Worm (Caenorhabditis elegans) whole organism, young adult: ENCODE measurements around the gene fbxb-13.

Experiments
- B0019.2 ChIP-seq: fragments of 200-800 bp; sonication (Bioruptor generic); conservative IDR thresholded peaks from 2 replicates; pipeline ENCODE4 v1.3.6; 2022; ENCODE audit warnings: missing genetic modification reagents, missing genetic modification characterization, missing compliant biosample characterization
- B0035.1 ChIP-seq: sonication (generic microtip); optimal IDR thresholded peaks from 2 replicates; lab custom pipeline; 2016; ENCODE audit warnings: missing genetic modification characterization, mild to moderate bottlenecking, missing compliant biosample characterization, missing genotype, missing genetic modification reagents
- B0261.1 ChIP-seq: sonication (generic microtip); optimal IDR thresholded peaks from 2 replicates; lab custom pipeline; 2016; ENCODE audit warnings: mild to moderate bottlenecking, missing genetic modification characterization, moderate library complexity, missing compliant biosample characterization
- C06A6.2 ChIP-seq: fragments of 200-800 bp; sonication (Bioruptor generic); conservative IDR thresholded peaks from 2 replicates; pipeline ENCODE4 v1.3.6; 2022; ENCODE audit warnings: missing genetic modification characterization, missing compliant biosample characterization
- D2030.7 ChIP-seq: fragments of 200-800 bp; sonication (Bioruptor generic); IDR thresholded peaks from 2 replicates; pipeline ENCODE4 v1.3.6; 2022; ENCODE audit warnings: missing genetic modification reagents, missing genetic modification characterization, missing compliant biosample characterization
- F22D6.2 ChIP-seq: sonication (generic microtip); optimal IDR thresholded peaks from 2 replicates; lab custom pipeline; 2016; ENCODE audit warnings: mild to moderate bottlenecking, missing genetic modification characterization, missing compliant biosample characterization
- F33H1.4 ChIP-seq: fragments of 200-800 bp; sonication (Bioruptor generic); IDR thresholded peaks from 2 replicates; pipeline ENCODE4 v1.3.6; 2022; ENCODE audit warnings: missing genetic modification reagents, missing genetic modification characterization, missing compliant biosample characterization
- Y79H2A.3 ChIP-seq: fragments of 200-800 bp; sonication (Bioruptor generic); conservative IDR thresholded peaks from 2 replicates; pipeline ENCODE4 v1.3.6; 2022; ENCODE audit warnings: missing genetic modification reagents, missing genetic modification characterization, missing compliant biosample characterization
- ZK185.1 ChIP-seq: sonication (generic microtip); optimal IDR thresholded peaks from 2 replicates; lab custom pipeline; 2016; ENCODE audit warnings: mild to moderate bottlenecking, missing genetic modification characterization, missing compliant biosample characterization; ENCODE audit not compliant: poor library complexity, severe bottlenecking
- ama-1 ChIP-seq, 3 experiments: fragments of 150-350 bp in 1 of 3; sonication (generic microtip) in 2 of 3; optimal IDR thresholded peaks; 2 replicates each; lab custom pipeline; 2014 to 2018; ENCODE audit warnings: missing biosample characterization in 2 of 3, missing genetic modification characterization in 2 of 3, missing genetic modification reagents in 2 of 3
- aptf-3 ChIP-seq: fragments of 200-800 bp; sonication (Bioruptor generic); IDR thresholded peaks from 2 replicates; pipeline ENCODE4 v1.3.6; 2022; ENCODE audit warnings: missing genetic modification characterization, missing compliant biosample characterization
- athp-1 ChIP-seq: sonication (generic microtip); optimal IDR thresholded peaks from 2 replicates; lab custom pipeline; 2017; ENCODE audit warnings: mild to moderate bottlenecking, missing genetic modification characterization, missing compliant biosample characterization
- bed-2 ChIP-seq: fragments of 200-800 bp; sonication (Bioruptor generic); IDR thresholded peaks from 2 replicates; pipeline ENCODE4 v1.3.6; 2022; ENCODE audit warnings: missing genetic modification reagents, missing genetic modification characterization, missing compliant biosample characterization
- cebp-1 ChIP-seq, 2 experiments: fragments of 200-800 bp in 1 of 2; sonication (Bioruptor generic) in 1 of 2; sonication (generic microtip) in 1 of 2; IDR thresholded peaks in 1 of 2; optimal IDR thresholded peaks in 1 of 2; 2 replicates each; pipeline versions ENCODE4 v1.3.6 to Lab custom; 2017 to 2022; ENCODE audit warnings: missing compliant biosample characterization in 2 of 2, missing genetic modification characterization in 2 of 2, mild to moderate bottlenecking in 1 of 2, missing genetic modification reagents in 1 of 2, moderate library complexity in 1 of 2
- die-1 ChIP-seq: sonication (generic microtip); optimal IDR thresholded peaks from 2 replicates; lab custom pipeline; 2016; ENCODE audit warnings: missing genotype, mild to moderate bottlenecking, missing genetic modification characterization, missing compliant biosample characterization
- egl-44 ChIP-seq: fragments of 200-800 bp; sonication (Bioruptor generic); IDR thresholded peaks from 2 replicates; pipeline ENCODE4 v1.3.6; 2022; ENCODE audit warnings: missing genetic modification reagents, missing genetic modification characterization, missing compliant biosample characterization
- ekl-4 ChIP-seq: fragments of 200-800 bp; sonication (Bioruptor generic); IDR thresholded peaks from 2 replicates; pipeline ENCODE4 v1.3.6; 2022; ENCODE audit warnings: missing genetic modification reagents, missing genetic modification characterization, missing compliant biosample characterization
- him-1 ChIP-seq: sonication (generic microtip); optimal IDR thresholded peaks from 2 replicates; lab custom pipeline; 2016; ENCODE audit warnings: missing genotype, missing genetic modification reagents, missing genetic modification characterization, missing compliant biosample characterization
- hmg-1.2 ChIP-seq: fragments of 200-800 bp; sonication (Bioruptor generic); IDR thresholded peaks from 2 replicates; pipeline ENCODE4 v1.3.6; 2022; ENCODE audit warnings: missing genetic modification reagents, missing genetic modification characterization, missing compliant biosample characterization
- lag-1 ChIP-seq: fragments of 200-800 bp; sonication (Bioruptor generic); IDR thresholded peaks from 2 replicates; pipeline ENCODE4 v1.3.6; 2022; ENCODE audit warnings: missing genetic modification reagents, missing genetic modification characterization, missing compliant biosample characterization
- lin-35 ChIP-seq, 3 experiments: fragments of 150-350 bp in 2 of 3; sonication (generic microtip) in 1 of 3; optimal IDR thresholded peaks; 2 replicates each; lab custom pipeline; 2014 to 2018; ENCODE audit warnings: missing biosample characterization in 3 of 3, missing genetic modification characterization in 3 of 3, missing genetic modification reagents in 3 of 3
- lin-54 ChIP-seq: fragments of 200-800 bp; sonication (Bioruptor generic); optimal IDR thresholded peaks from 2 replicates; lab custom pipeline; 2018; ENCODE audit warnings: mild to moderate bottlenecking, missing genetic modification characterization, missing compliant biosample characterization
- madf-10 ChIP-seq: sonication (generic microtip); optimal IDR thresholded peaks from 2 replicates; lab custom pipeline; 2016; ENCODE audit warnings: mild to moderate bottlenecking, missing genetic modification characterization, missing compliant biosample characterization
- madf-8 ChIP-seq: fragments of 200-800 bp; sonication (Bioruptor generic); conservative IDR thresholded peaks from 2 replicates; pipeline ENCODE4 v1.3.6; 2022; ENCODE audit warnings: missing genetic modification reagents, missing genetic modification characterization, missing compliant biosample characterization
- mes-4 ChIP-seq: sonication (generic microtip); optimal IDR thresholded peaks from 2 replicates; lab custom pipeline; 2016; ENCODE audit warnings: missing genotype, missing genetic modification characterization, missing compliant biosample characterization
- nfya-2 ChIP-seq: fragments of 200-800 bp; sonication (Bioruptor generic); IDR thresholded peaks from 2 replicates; pipeline ENCODE4 v1.3.6; 2022; ENCODE audit warnings: missing genetic modification reagents, missing genetic modification characterization, missing compliant biosample characterization
- pbrm-1 ChIP-seq: fragments of 200-800 bp; sonication (Bioruptor generic); IDR thresholded peaks from 2 replicates; pipeline ENCODE4 v1.3.6; 2022; ENCODE audit warnings: missing genetic modification reagents, missing genetic modification characterization, missing compliant biosample characterization
- rec-8 ChIP-seq, 2 experiments: sonication (generic microtip); optimal IDR thresholded peaks; 2 replicates each; lab custom pipeline; 2016; ENCODE audit warnings: mild to moderate bottlenecking in 2 of 2, missing genetic modification characterization in 2 of 2, missing genetic modification reagents in 2 of 2, missing genotype in 2 of 2, missing biosample characterization in 1 of 2, missing compliant biosample characterization in 1 of 2, moderate library complexity in 1 of 2
- xnd-1 ChIP-seq: sonication (generic microtip); optimal IDR thresholded peaks from 2 replicates; lab custom pipeline; 2016; ENCODE audit warnings: missing genotype, missing genetic modification reagents, missing genetic modification characterization, missing compliant biosample characterization
- zfh-2 ChIP-seq: fragments of 200-800 bp; sonication (Bioruptor generic); conservative IDR thresholded peaks from 2 replicates; pipeline ENCODE4 v1.3.6; 2022; ENCODE audit warnings: missing genetic modification reagents, missing genetic modification characterization, missing compliant biosample characterization
- zim-3 ChIP-seq: sonication (generic microtip); optimal IDR thresholded peaks from 2 replicates; lab custom pipeline; 2017; ENCODE audit warnings: mild to moderate bottlenecking, missing genetic modification characterization, moderate library complexity, missing compliant biosample characterization

The fbxb-13 gene

DNA sequence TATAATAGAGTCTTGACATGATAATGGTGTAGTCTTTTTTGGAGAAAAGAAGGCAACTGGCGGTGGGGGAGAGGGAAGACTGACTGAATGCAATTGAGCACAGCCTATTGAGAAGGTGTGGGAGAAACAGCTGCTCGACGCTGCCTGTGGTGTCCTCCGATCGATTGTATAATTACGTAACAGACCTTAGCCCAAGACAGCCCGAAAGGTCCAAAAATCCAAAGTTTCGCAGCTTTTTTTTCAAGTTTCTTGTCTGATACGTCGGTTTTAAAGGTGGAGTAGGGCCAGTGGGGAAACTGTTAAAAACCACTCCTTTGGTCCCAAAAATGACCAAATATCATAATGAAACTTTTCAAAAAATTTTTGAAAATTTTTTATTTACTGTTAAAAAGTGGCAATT, at the start of gene fbxb-13, which contains the start of gene C08F1.6:
Gene fbxb-13 (plus strand): TSS at position 191 of the 400 bp plus-strand sequence.
Gene C08F1.6 (minus strand): TSS at position 101 of the 400 bp plus-strand sequence.
- TF ChIP-seq aptf-3 (GFP tag; lab: Robert Waterston, UW) (no peak), ama-1 (optimal IDR thresholded peaks at IDR 0.05; lab: Kevin White, UChicago) (no peak), ama-1 (GFP tag; optimal IDR thresholded peaks at IDR 0.05; lab: Kevin White, UChicago) (no peak), B0035.1 (tag; lab: Kevin White, UChicago) (no peak), pbrm-1 (GFP tag; lab: Robert Waterston, UW) (no peak), xnd-1 (tag; lab: Kevin White, UChicago) (no peak), lin-35 (GFP tag; optimal IDR thresholded peaks at IDR 0.05; lab: Kevin White, UChicago) (no peak)
- TF ChIP-seq, all 124 proteins: peak for 0

DNA sequence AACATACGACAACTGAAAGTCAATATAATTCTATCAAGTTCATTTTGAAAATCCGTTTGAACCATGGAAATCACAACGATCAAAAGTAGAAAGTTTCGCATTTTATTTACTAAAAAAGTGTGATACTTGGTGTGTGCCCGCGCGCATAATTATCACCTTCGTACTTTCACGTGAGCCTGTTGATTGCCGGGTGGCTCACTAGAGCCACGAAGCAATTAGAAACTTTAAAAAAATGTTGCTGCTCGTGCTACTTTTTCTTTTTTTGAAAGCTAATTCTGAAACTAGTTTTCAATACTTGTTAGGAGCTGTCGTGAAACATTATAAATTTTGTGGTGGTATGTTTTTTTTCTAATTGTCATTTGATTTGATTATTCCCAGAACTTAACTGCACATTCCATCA, 49.2 kb upstream of the fbxb-13 start, which contains the start of the genes irld-9 and irld-33:
Gene irld-9 (minus strand): TSS at position 101 of the 400 bp plus-strand sequence.
Gene irld-33 (plus strand): TSS at position 209 of the 400 bp plus-strand sequence.
- no peak for TF ChIP-seq madf-10 (tag; lab: Kevin White, UChicago)
- TF ChIP-seq nfya-2 (GFP tag; lab: Robert Waterston, UW), result no peak
- TF ChIP-seq rec-8 (tag; optimal IDR thresholded peaks at IDR 0.05; lab: Kevin White, UChicago), result no peak
- TF ChIP-seq B0261.1, result no peak
- TF ChIP-seq lag-1, result no peak
- no peak for TF ChIP-seq Y79H2A.3
- TF ChIP-seq zim-3 (tag; lab: Kevin White, UChicago), result no peak
- no peak for TF ChIP-seq F22D6.2 (tag; lab: Kevin White, UChicago)
- TF ChIP-seq hmg-1.2 (GFP tag; lab: Robert Waterston, UW), result no peak
- TF ChIP-seq mes-4, result no peak
- no peak for TF ChIP-seq madf-8
- no peak for TF ChIP-seq D2030.7 (GFP tag; lab: Robert Waterston, UW)
- TF ChIP-seq die-1 (tag; lab: Kevin White, UChicago), result no peak
- TF ChIP-seq B0019.2, result no peak
- no peak for TF ChIP-seq him-1 (tag; lab: Kevin White, UChicago)
- TF ChIP-seq, all 124 proteins: peak for 0

DNA sequence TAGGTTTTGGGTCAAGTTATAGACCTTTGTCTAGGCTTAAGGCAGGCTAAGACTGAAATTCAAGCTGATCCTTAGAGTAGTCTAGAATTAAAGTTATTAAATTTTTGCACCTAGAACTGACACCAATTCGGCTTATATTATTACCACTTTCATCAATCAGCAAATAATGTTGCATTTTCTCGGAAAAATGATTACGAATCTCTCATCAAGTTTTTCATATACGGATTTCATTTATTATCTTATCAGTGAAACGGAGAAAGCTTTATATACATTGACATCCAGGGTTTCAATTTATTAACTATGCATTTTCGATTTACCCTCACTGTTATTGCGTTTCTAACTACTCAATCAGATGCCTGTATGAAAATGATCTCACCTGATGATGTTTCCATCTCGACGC, 46.8 kb upstream of the fbxb-13 start, which contains the start of gene K07G6.1:
Gene K07G6.1 (plus strand): TSS at position 301 of the 400 bp plus-strand sequence.
- TF ChIP-seq lin-54 (GFP tag; lab: Kevin White, UChicago) (no peak), hmg-1.2 (GFP tag; lab: Robert Waterston, UW) (no peak), ZK185.1 (tag; lab: Kevin White, UChicago) (no peak), zfh-2 (no peak)

DNA sequence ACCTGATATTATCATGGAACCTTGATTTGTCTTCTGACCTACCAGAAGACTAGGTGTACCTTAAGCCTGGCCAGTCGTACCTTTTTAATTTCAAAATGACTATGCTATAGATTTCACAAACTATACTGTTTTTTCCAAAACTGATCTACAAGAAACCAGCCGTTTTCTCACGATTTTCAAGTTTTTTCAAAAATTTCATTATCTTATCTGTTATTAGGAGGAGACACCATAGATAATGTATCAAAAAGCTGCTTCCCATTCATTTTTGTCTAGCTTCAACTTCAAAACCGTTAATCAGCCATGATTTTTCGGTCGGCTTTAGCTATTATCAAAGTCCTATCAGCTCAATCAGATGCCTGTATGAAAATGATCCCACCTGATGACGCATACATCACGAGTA, 45.5 kb upstream of the fbxb-13 start, which contains the start of gene F36H5.12:
Gene F36H5.12 (plus strand): TSS at position 301 of the 400 bp plus-strand sequence.
- TF ChIP-seq ama-1 (optimal IDR thresholded peaks at IDR 0.05; lab: Kevin White, UChicago) (no peak), ama-1 (GFP tag; optimal IDR thresholded peaks at IDR 0.05; lab: Kevin White, UChicago) (no peak), athp-1 (no peak), hmg-1.2 (GFP tag; lab: Robert Waterston, UW) (no peak), F33H1.4 (GFP tag; lab: Robert Waterston, UW) (no peak), bed-2 (no peak), cebp-1 (GFP tag; IDR thresholded peaks at IDR 0.05; lab: Robert Waterston, UW) (no peak), cebp-1 (tag; optimal IDR thresholded peaks at IDR 0.05; lab: Kevin White, UChicago) (no peak), egl-44 (GFP tag; lab: Robert Waterston, UW) (no peak), ekl-4 (GFP tag; lab: Robert Waterston, UW) (no peak), C06A6.2 (GFP tag; lab: Robert Waterston, UW) (no peak), ZK185.1 (tag; lab: Kevin White, UChicago) (no peak)
